Worm (Caenorhabditis elegans) whole organism, midembryonic: ENCODE results near the gene F30B5.11.

ENCODE experiments used
- T22C8.4 ChIP-seq: fragments of 200-800 bp; sonication (Bioruptor generic); IDR thresholded peaks from 2 replicates; pipeline ENCODE4 v1.3.6; 2022; ENCODE audit warnings: missing genetic modification characterization, missing compliant biosample characterization
- cog-1 ChIP-seq: sonication (generic microtip); optimal IDR thresholded peaks from 2 replicates; lab custom pipeline; 2016; ENCODE audit warnings: missing genetic modification characterization, missing compliant biosample characterization
- flt-1 ChIP-seq: fragments of 200-800 bp; sonication (Bioruptor generic); IDR thresholded peaks from 2 replicates; pipeline ENCODE4 v1.3.6; 2022; ENCODE audit warnings: missing genetic modification characterization, missing compliant biosample characterization
- klf-2 ChIP-seq: fragments of 200-800 bp; sonication (Bioruptor generic); conservative IDR thresholded peaks from 2 replicates; pipeline ENCODE4 v1.3.6; 2022; ENCODE audit warnings: missing genetic modification reagents, missing genetic modification characterization, missing compliant biosample characterization
- med-1 ChIP-seq: sonication (generic microtip); optimal IDR thresholded peaks from 2 replicates; lab custom pipeline; 2017; ENCODE audit warnings: missing genetic modification characterization, mild to moderate bottlenecking, missing compliant biosample characterization, antibody characterized with exemption, missing genetic modification reagents; ENCODE audit not compliant: insufficient read depth
- ref-1 ChIP-seq: fragments of 200-800 bp; sonication (Bioruptor generic); conservative IDR thresholded peaks from 2 replicates; pipeline ENCODE4 v1.3.6; 2022; ENCODE audit warnings: missing genetic modification reagents, missing genetic modification characterization, missing compliant biosample characterization
- tab-1 ChIP-seq: fragments of 200-800 bp; sonication (Bioruptor generic); IDR thresholded peaks from 2 replicates; pipeline ENCODE4 v1.3.6; 2022; ENCODE audit warnings: missing genetic modification characterization, missing compliant biosample characterization
- ztf-23 ChIP-seq: fragments of 200-800 bp; sonication (Bioruptor generic); IDR thresholded peaks from 2 replicates; pipeline ENCODE4 v1.3.6; 2022; ENCODE audit warnings: missing genetic modification reagents, missing genetic modification characterization, missing compliant biosample characterization
- ztf-29 ChIP-seq: fragments of 200-800 bp; sonication (Bioruptor generic); IDR thresholded peaks from 2 replicates; pipeline ENCODE4 v1.3.6; 2022; ENCODE audit warnings: missing genetic modification reagents, missing genetic modification characterization, missing compliant biosample characterization

DNA sequence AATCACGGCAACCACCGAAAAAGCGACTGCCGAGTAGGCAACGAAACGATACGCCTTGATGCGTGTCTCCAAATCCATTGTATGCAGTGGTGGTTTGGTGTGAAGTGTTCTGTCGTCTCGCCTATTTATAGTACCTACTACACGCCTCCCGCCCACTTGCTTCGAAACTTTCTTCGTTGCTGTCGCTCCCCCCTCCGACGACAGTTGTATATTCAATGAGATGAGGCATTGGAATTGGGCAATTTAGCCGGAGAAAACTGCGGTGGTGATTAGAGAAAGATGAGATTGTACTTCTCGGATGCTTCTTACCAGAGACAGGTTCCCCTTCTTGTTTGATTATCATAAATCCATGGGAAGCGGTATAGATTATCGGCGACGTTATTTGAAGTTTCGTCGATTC is 24.6 kb upstream of the F30B5.11 start, which contains the start of gene col-34:
- TF ChIP-seq tab-1 (GFP tag; lab: Robert Waterston, UW) = no peak
- TF ChIP-seq klf-2 (GFP tag; lab: Robert Waterston, UW) = no peak
- TF ChIP-seq T22C8.4 (GFP tag; lab: Robert Waterston, UW) = no peak
- TF ChIP-seq ref-1 (GFP tag; lab: Robert Waterston, UW) = no peak
- TF ChIP-seq ztf-23 (GFP tag; lab: Robert Waterston, UW) = no peak
- no peak for TF ChIP-seq ztf-29 (GFP tag; lab: Robert Waterston, UW)
- TF ChIP-seq med-1 = no peak
- TF ChIP-seq flt-1 (GFP tag; lab: Robert Waterston, UW) = no peak
- no peak for TF ChIP-seq cog-1
